Worm (Caenorhabditis elegans): ENCODE results near the gene skp-1.

ce11 chrV:11645244-11645643 lies at the start of gene skp-1:
- TF ChIP-seq R02D3.7 (tag; optimal IDR thresholded peaks at IDR 0.05) (no peak), unc-39 (tag; optimal IDR thresholded peaks at IDR 0.05) (no peak)

Data from whole organism, L2 larva.